Fruit fly (Drosophila melanogaster) whole organism: ENCODE data around the gene CG18549.

Experiments
- EcR ChIP-seq, 2 experiments: fragments of >200 bp; optimal IDR thresholded peaks; 2 replicates each; lab custom pipeline; 2017; ENCODE audit warnings: missing biosample characterization in 2 of 2, missing genetic modification characterization in 2 of 2, missing genetic modification reagents in 2 of 2
- pan ChIP-seq: fragments of >200 bp; optimal IDR thresholded peaks from 2 replicates; lab custom pipeline; 2017
- psq ChIP-seq: fragments of >200 bp; optimal IDR thresholded peaks from 2 replicates; lab custom pipeline; 2017
- usp ChIP-seq: fragments of >200 bp; optimal IDR thresholded peaks from 2 replicates; lab custom pipeline; 2017; ENCODE audit warnings: missing biosample characterization, missing genetic modification characterization, mixed read lengths

DNA sequence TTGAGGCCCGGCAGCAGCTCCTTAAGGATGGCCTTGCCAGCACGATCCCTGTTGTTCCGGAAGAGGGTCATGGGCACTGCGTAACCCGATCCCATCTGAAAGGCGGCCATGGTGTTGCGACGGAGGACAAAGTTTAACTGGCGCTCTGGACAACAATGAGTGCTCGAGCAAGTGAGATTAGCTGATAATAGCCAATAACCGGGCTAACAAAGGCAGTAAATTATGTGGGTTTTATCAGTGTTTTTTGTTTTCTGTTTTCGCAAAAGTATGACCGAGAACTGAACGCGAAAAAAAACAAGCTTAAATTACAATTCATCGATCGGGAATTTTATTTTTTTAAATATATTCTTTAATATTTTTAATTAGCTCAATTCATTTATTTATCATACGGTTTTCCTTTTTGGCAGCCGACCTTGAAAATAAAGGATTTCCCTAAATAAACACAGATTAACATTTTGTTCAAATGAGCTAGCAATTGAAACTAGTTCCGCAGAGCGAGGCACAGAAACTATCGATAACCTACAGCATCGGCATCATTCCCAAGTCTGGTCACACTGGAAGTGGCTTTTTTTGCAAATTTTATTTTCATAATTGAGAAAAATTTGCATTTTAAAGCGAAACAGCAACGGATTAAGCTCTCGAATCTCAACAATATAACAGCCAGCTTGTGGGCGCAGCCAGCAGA is 35.7 kb upstream of the CG18549 start, which contains the start of the genes Dip-C and pps:
- TF ChIP-seq usp (no peak), EcR (GFP tag; optimal IDR thresholded peaks at IDR 0.05; lab: Kevin White, UChicago) (no peak), pan (lab: Kevin White, UChicago) (no peak), psq (lab: Kevin White, UChicago) (no peak)
